Worm (Caenorhabditis elegans) whole organism, L4 larva: ENCODE data around the gene W06G6.10.

Experiments
- D1046.2 ChIP-seq: fragments of 200-800 bp; sonication (Bioruptor generic); IDR thresholded peaks from 2 replicates; pipeline ENCODE4 v1.3.6; 2022; ENCODE audit warnings: missing genetic modification characterization, missing compliant biosample characterization
- F26F4.8 ChIP-seq: fragments of 200-800 bp; sonication (Bioruptor generic); conservative IDR thresholded peaks from 2 replicates; pipeline ENCODE4 v1.3.6; 2022; ENCODE audit warnings: missing genetic modification characterization, missing compliant biosample characterization
- F49E8.2 ChIP-seq: sonication (generic microtip); optimal IDR thresholded peaks from 2 replicates; lab custom pipeline; 2016; ENCODE audit warnings: missing compliant biosample characterization, mild to moderate bottlenecking, missing genetic modification characterization, borderline replicate concordance
- T20F7.1 ChIP-seq: fragments of 200-800 bp; sonication (Bioruptor generic); optimal IDR thresholded peaks from 2 replicates; lab custom pipeline; 2018; ENCODE audit warnings: mild to moderate bottlenecking, missing genetic modification characterization, missing compliant biosample characterization
- T26A8.4 ChIP-seq: fragments of 200-800 bp; sonication (Bioruptor generic); IDR thresholded peaks from 2 replicates; pipeline ENCODE4 v1.3.6; 2022; ENCODE audit warnings: missing genetic modification characterization, missing compliant biosample characterization
- Y105C5A.15 ChIP-seq: fragments of 200-800 bp; sonication (Bioruptor generic); IDR thresholded peaks from 2 replicates; pipeline ENCODE4 v1.3.6; 2022; ENCODE audit warnings: missing genetic modification characterization, missing compliant biosample characterization
- Y48G9A.11 ChIP-seq: fragments of 200-800 bp; sonication (Bioruptor generic); IDR thresholded peaks from 2 replicates; pipeline ENCODE4 v1.3.6; 2022; ENCODE audit warnings: missing genetic modification reagents, missing genetic modification characterization, missing compliant biosample characterization
- Y5F2A.4 ChIP-seq: fragments of 200-800 bp; sonication (Bioruptor generic); optimal IDR thresholded peaks from 2 replicates; lab custom pipeline; 2018; ENCODE audit warnings: mild to moderate bottlenecking, missing genetic modification characterization, missing compliant biosample characterization
- Y75B8A.6 ChIP-seq: fragments of 200-800 bp; sonication (Bioruptor generic); IDR thresholded peaks from 2 replicates; pipeline ENCODE4 v1.3.6; 2022; ENCODE audit warnings: missing genetic modification reagents, missing genetic modification characterization, missing compliant biosample characterization
- aha-1 ChIP-seq: fragments of 150-350 bp; peaks from one replicate; lab custom pipeline; 2014; ENCODE audit warnings: missing biosample characterization, missing genetic modification characterization
- arid-1 ChIP-seq: fragments of 200-800 bp; sonication (Bioruptor generic); conservative IDR thresholded peaks from 2 replicates; pipeline ENCODE4 v1.3.6; 2022; ENCODE audit warnings: missing genetic modification reagents, missing genetic modification characterization, missing compliant biosample characterization
- ctbp-1 ChIP-seq: fragments of 200-800 bp; sonication (Bioruptor generic); IDR thresholded peaks from 2 replicates; pipeline ENCODE4 v1.3.6; 2022; ENCODE audit warnings: missing genetic modification reagents, missing genetic modification characterization, missing compliant biosample characterization
- daf-16 ChIP-seq, 3 experiments: sonication (generic microtip); optimal IDR thresholded peaks; 2 replicates each; lab custom pipeline; 2016 to 2017; ENCODE audit warnings: missing genetic modification characterization in 3 of 3, missing genetic modification reagents in 3 of 3, mild to moderate bottlenecking in 2 of 3, missing compliant biosample characterization in 2 of 3, missing biosample characterization in 1 of 3, moderate library complexity in 1 of 3
- dmd-6 ChIP-seq: fragments of 200-800 bp; sonication (Bioruptor generic); IDR thresholded peaks from 2 replicates; pipeline ENCODE4 v1.3.6; 2022; ENCODE audit warnings: missing genetic modification reagents, missing genetic modification characterization, missing compliant biosample characterization
- dpl-1 ChIP-seq: fragments of 150-350 bp; optimal IDR thresholded peaks from 2 replicates; lab custom pipeline; 2014; ENCODE audit warnings: missing biosample characterization, missing genetic modification reagents, missing genetic modification characterization
- dve-1 ChIP-seq: sonication (generic microtip); optimal IDR thresholded peaks from 2 replicates; lab custom pipeline; 2017; ENCODE audit warnings: antibody characterized with exemption, mild to moderate bottlenecking, missing genetic modification characterization, missing compliant biosample characterization; ENCODE audit not compliant: insufficient read depth
- egl-43 ChIP-seq: fragments of 200-800 bp; sonication (Bioruptor generic); IDR thresholded peaks from 2 replicates; pipeline ENCODE4 v1.3.6; 2022; ENCODE audit warnings: missing genetic modification reagents, missing genetic modification characterization, missing compliant biosample characterization
- fos-1 ChIP-seq: fragments of 150-350 bp; optimal IDR thresholded peaks from 2 replicates; lab custom pipeline; 2014; ENCODE audit warnings: missing biosample characterization, missing genetic modification characterization
- hlh-11 ChIP-seq: fragments of 200-800 bp; sonication (Bioruptor generic); optimal IDR thresholded peaks from 2 replicates; lab custom pipeline; 2018; ENCODE audit warnings: mild to moderate bottlenecking, missing genetic modification characterization, missing compliant biosample characterization
- lim-7 ChIP-seq: fragments of 200-800 bp; sonication (Bioruptor generic); IDR thresholded peaks from 2 replicates; pipeline ENCODE4 v1.3.6; 2022; ENCODE audit warnings: missing genetic modification characterization, missing compliant biosample characterization
- lin-13 ChIP-seq: fragments of 150-350 bp; optimal IDR thresholded peaks from 2 replicates; lab custom pipeline; 2014; ENCODE audit warnings: missing biosample characterization, missing genetic modification reagents, missing genetic modification characterization
- lir-3 ChIP-seq: sonication (generic microtip); optimal IDR thresholded peaks from 2 replicates; lab custom pipeline; 2016; ENCODE audit warnings: mild to moderate bottlenecking, missing genetic modification characterization, missing compliant biosample characterization
- lsy-2 ChIP-seq, 2 experiments: fragments of 150-350 bp in 1 of 2; sonication (generic microtip) in 1 of 2; optimal IDR thresholded peaks; 2 replicates each; lab custom pipeline; 2014 to 2017; ENCODE audit warnings: missing biosample characterization in 2 of 2, missing genetic modification characterization in 2 of 2
- mdt-29 ChIP-seq: fragments of 200-800 bp; sonication (Bioruptor generic); IDR thresholded peaks from 2 replicates; pipeline ENCODE4 v1.3.6; 2022; ENCODE audit warnings: missing genetic modification reagents, missing genetic modification characterization, missing compliant biosample characterization
- mep-1 ChIP-seq: fragments of 150-350 bp; sonication (generic microtip); optimal IDR thresholded peaks from 3 replicates; lab custom pipeline; 2014; ENCODE audit warnings: missing biosample characterization, missing genetic modification characterization
- mes-2 ChIP-seq: sonication (generic microtip); optimal IDR thresholded peaks from 2 replicates; lab custom pipeline; 2016; ENCODE audit warnings: missing genotype, mild to moderate bottlenecking, missing genetic modification characterization, missing compliant biosample characterization; ENCODE audit not compliant: poor library complexity, severe bottlenecking
- mxl-2 ChIP-seq: fragments of 200-800 bp; sonication (Bioruptor generic); conservative IDR thresholded peaks from 2 replicates; pipeline ENCODE4 v1.3.6; 2022; ENCODE audit warnings: missing genetic modification reagents, missing genetic modification characterization, missing compliant biosample characterization
- nhr-11 ChIP-seq: fragments of 150-350 bp; optimal IDR thresholded peaks from 2 replicates; lab custom pipeline; 2014; ENCODE audit warnings: missing biosample characterization, missing genetic modification characterization
- nhr-111 ChIP-seq: fragments of 200-800 bp; sonication (Bioruptor generic); optimal IDR thresholded peaks from 2 replicates; lab custom pipeline; 2018; ENCODE audit warnings: mild to moderate bottlenecking, missing genetic modification characterization, missing compliant biosample characterization
- nhr-28 ChIP-seq: fragments of 150-350 bp; optimal IDR thresholded peaks from 2 replicates; lab custom pipeline; 2014; ENCODE audit warnings: missing biosample characterization, missing genetic modification characterization
- nhr-41 ChIP-seq: fragments of 200-800 bp; sonication (Bioruptor generic); IDR thresholded peaks from 2 replicates; pipeline ENCODE4 v1.3.6; 2022; ENCODE audit warnings: missing genetic modification reagents, missing genetic modification characterization, missing compliant biosample characterization
- nhr-48 ChIP-seq: sonication (generic microtip); optimal IDR thresholded peaks from 2 replicates; lab custom pipeline; 2016; ENCODE audit warnings: mild to moderate bottlenecking, missing genetic modification characterization, missing compliant biosample characterization
- php-3 ChIP-seq: fragments of 200-800 bp; sonication (Bioruptor generic); IDR thresholded peaks from 2 replicates; pipeline ENCODE4 v1.3.6; 2022; ENCODE audit warnings: missing genetic modification reagents, missing genetic modification characterization, missing compliant biosample characterization
- pqm-1 ChIP-seq: sonication (generic microtip); optimal IDR thresholded peaks from 2 replicates; lab custom pipeline; 2017; ENCODE audit warnings: missing biosample characterization, missing genetic modification characterization
- rbr-2 ChIP-seq: sonication (generic microtip); optimal IDR thresholded peaks from 2 replicates; lab custom pipeline; 2016; ENCODE audit warnings: missing genotype, missing genetic modification characterization, missing compliant biosample characterization
- set-16 ChIP-seq: fragments of 200-800 bp; sonication (Bioruptor generic); IDR thresholded peaks from 2 replicates; pipeline ENCODE4 v1.3.6; 2022; ENCODE audit warnings: missing genetic modification reagents, missing genetic modification characterization, missing compliant biosample characterization
- snpc-1.2 ChIP-seq: fragments of 200-800 bp; sonication (Bioruptor generic); IDR thresholded peaks from 2 replicates; pipeline ENCODE4 v1.3.6; 2022; ENCODE audit warnings: missing genetic modification reagents, missing genetic modification characterization, missing compliant biosample characterization
- spr-3 ChIP-seq: fragments of 200-800 bp; sonication (Bioruptor generic); optimal IDR thresholded peaks from 2 replicates; lab custom pipeline; 2018; ENCODE audit warnings: mild to moderate bottlenecking, missing genetic modification characterization, missing compliant biosample characterization
- tag-97 ChIP-seq: fragments of 200-800 bp; sonication (Bioruptor generic); IDR thresholded peaks from 2 replicates; pipeline ENCODE4 v1.3.6; 2022; ENCODE audit warnings: missing genetic modification characterization, missing compliant biosample characterization
- tra-1 ChIP-seq: fragments of 200-800 bp; sonication (Bioruptor generic); IDR thresholded peaks from 2 replicates; pipeline ENCODE4 v1.3.6; 2022; ENCODE audit warnings: missing genetic modification reagents, missing genetic modification characterization, missing compliant biosample characterization
- unc-62 ChIP-seq, 3 experiments: fragments of 150-350 bp in 1 of 3; sonication (generic microtip); optimal IDR thresholded peaks in 2 of 3; peaks in 1 of 3; 1 replicate in 1 of 3; 2 replicates in 2 of 3; lab custom pipeline; 2014 to 2017; ENCODE audit warnings: missing biosample characterization in 3 of 3, missing genetic modification characterization in 3 of 3, missing genetic modification reagents in 3 of 3, missing genotype in 1 of 3
- vab-7 ChIP-seq: fragments of 200-800 bp; sonication (Bioruptor generic); IDR thresholded peaks from 2 replicates; pipeline ENCODE4 v1.3.6; 2022; ENCODE audit warnings: missing genetic modification reagents, missing genetic modification characterization, missing compliant biosample characterization
- ztf-11 ChIP-seq: fragments of 150-350 bp; optimal IDR thresholded peaks from 2 replicates; lab custom pipeline; 2014; ENCODE audit warnings: missing biosample characterization, missing genetic modification characterization

The W06G6.10 gene

ce11 chrV:16627962-16628361 is 19.0 kb downstream of the W06G6.10 start, which contains the start of gene oac-53:
oac-53 (minus strand) TSS chrV:16627970.
- TF ChIP-seq pqm-1 (tag; lab: Kevin White, UChicago) (peak; percentile 62), hlh-11 (peak; percentile 4), Y75B8A.6 (GFP tag; lab: Robert Waterston, UW) (no peak), php-3 (peak; percentile 59; the same call in 1 of the 2 replicates), tag-97 (no peak), dpl-1 (GFP tag; lab: Kevin White, UChicago) (no peak), daf-16 (GFP tag; optimal IDR thresholded peaks at IDR 0.05; lab: Kevin White, UChicago) (no peak), daf-16 (tag; optimal IDR thresholded peaks at IDR 0.05; lab: Kevin White, UChicago) (no peak), nhr-48 (tag; lab: Kevin White, UChicago) (no peak), nhr-28 (tag; lab: Kevin White, UChicago) (peak; percentile 7), spr-3 (GFP tag; lab: Kevin White, UChicago) (no peak), snpc-1.2 (GFP tag; lab: Robert Waterston, UW) (no peak), Y5F2A.4 (GFP tag; lab: Kevin White, UChicago) (no peak)

ce11 chrV:16622754-16623261 is 24.2 kb downstream of the W06G6.10 start, which contains the start of gene Y70C5A.2:
Y70C5A.2 (minus strand) TSS chrV:16623211.
- no peak for TF ChIP-seq F26F4.8 (GFP tag; lab: Robert Waterston, UW)
- 0 out of 2 replicates have a peak, but pooled peaks have one; percentile 9 for TF ChIP-seq snpc-1.2 (GFP tag; lab: Robert Waterston, UW)
- TF ChIP-seq unc-62 (GFP tag; optimal IDR thresholded peaks at IDR 0.05 in 1 of 2; lab: Kevin White, UChicago): peak in 1 of 2 experiments; percentile 20
- no peak for TF ChIP-seq unc-62 (tag; optimal IDR thresholded peaks at IDR 0.05; lab: Kevin White, UChicago)
- TF ChIP-seq nhr-41 (GFP tag; lab: Robert Waterston, UW): no peak
- no peak for TF ChIP-seq egl-43
- TF ChIP-seq, all 104 proteins: peak for 2

ce11 chrV:16621894-16622293 is 25.1 kb downstream of the W06G6.10 start:
- peak; percentile 33 for TF ChIP-seq spr-3 (GFP tag; lab: Kevin White, UChicago)
- peak; percentile 49; the same call in 1 of the 2 replicates for TF ChIP-seq arid-1
- TF ChIP-seq D1046.2 (GFP tag; lab: Robert Waterston, UW): 0 out of 2 replicates have a peak, but pooled peaks have one; percentile 53
- TF ChIP-seq F49E8.2: no peak
- no peak; the same call in 1 of the 2 replicates for TF ChIP-seq snpc-1.2 (GFP tag; lab: Robert Waterston, UW)
- no peak for TF ChIP-seq nhr-11 (tag; lab: Kevin White, UChicago)
- peak; percentile 38 for TF ChIP-seq dmd-6 (GFP tag; lab: Robert Waterston, UW)
- no peak for TF ChIP-seq lir-3 (tag; lab: Kevin White, UChicago)
- TF ChIP-seq nhr-111 (GFP tag; lab: Kevin White, UChicago): peak; percentile 1
- TF ChIP-seq lim-7 (GFP tag; lab: Robert Waterston, UW): peak; percentile 77
- no peak for TF ChIP-seq nhr-41 (GFP tag; lab: Robert Waterston, UW)
- TF ChIP-seq T26A8.4 (GFP tag; lab: Robert Waterston, UW): peak; percentile 27; the same call in 1 of the 2 replicates
- TF ChIP-seq mdt-29 (GFP tag; lab: Robert Waterston, UW): 0 out of 2 replicates have a peak, but pooled peaks have one; percentile 26
- TF ChIP-seq lin-13: no peak
- no peak for TF ChIP-seq ctbp-1
- TF ChIP-seq lsy-2 (tag; optimal IDR thresholded peaks at IDR 0.05; lab: Kevin White, UChicago): no peak
- TF ChIP-seq vab-7 (GFP tag; lab: Robert Waterston, UW): peak; percentile 54; the same call in 1 of the 2 replicates
- no peak for TF ChIP-seq Y105C5A.15 (GFP tag; lab: Robert Waterston, UW)

- no peak for TF ChIP-seq aha-1
- TF ChIP-seq nhr-11 (tag; lab: Kevin White, UChicago): no peak
- TF ChIP-seq mdt-29 (GFP tag; lab: Robert Waterston, UW): no peak
- TF ChIP-seq dve-1 (tag; lab: Kevin White, UChicago): peak; percentile 42
- TF ChIP-seq Y48G9A.11 (GFP tag; lab: Robert Waterston, UW): no peak
- TF ChIP-seq set-16 (GFP tag; lab: Robert Waterston, UW): no peak
- no peak for TF ChIP-seq dpl-1 (GFP tag; lab: Kevin White, UChicago)
- no peak for TF ChIP-seq ztf-11 (tag; lab: Kevin White, UChicago)
- TF ChIP-seq mxl-2 (GFP tag; lab: Robert Waterston, UW): no peak
- TF ChIP-seq rbr-2 (tag; lab: Kevin White, UChicago): no peak
- TF ChIP-seq tra-1 (GFP tag; lab: Robert Waterston, UW): no peak
- no peak for TF ChIP-seq T20F7.1 (GFP tag; lab: Kevin White, UChicago)
- no peak for TF ChIP-seq F26F4.8 (GFP tag; lab: Robert Waterston, UW)
- no peak for TF ChIP-seq mes-2 (tag; lab: Kevin White, UChicago)
- TF ChIP-seq hlh-11: no peak
- TF ChIP-seq lsy-2 (tag; optimal IDR thresholded peaks at IDR 0.05; lab: Kevin White, UChicago): no peak
- TF ChIP-seq fos-1 (tag; lab: Kevin White, UChicago): no peak
- TF ChIP-seq mep-1 (tag; lab: Kevin White, UChicago): no peak
Measured at ce11 chrV:16620874-16621273, 26.1 kb downstream of the W06G6.10 start, which contains the start of gene Y70C5A.3. Y70C5A.3 (minus strand) TSS chrV:16620923.
